Fruit fly (Drosophila melanogaster): ENCODE results near the gene CG10283.

CG10283 gene

dm6 chr2L:18484382-18485050 is at the start of gene CG10283:
Gene CG10283 (minus strand): TSS chr2L:18484513.
- TF ChIP-seq CG6276 (GFP tag; optimal IDR thresholded peaks at IDR 0.05) (no peak), CG16779 (tag; optimal IDR thresholded peaks at IDR 0.05) (no peak), CG31627 (GFP tag; optimal IDR thresholded peaks at IDR 0.05) (peak; percentile 16), dsx (GFP tag; optimal IDR thresholded peaks at IDR 0.05; ENCODE audit: poor library complexity, severe bottlenecking) (peak; percentile 53), Hr39 (GFP tag; optimal IDR thresholded peaks at IDR 0.05) (no peak), CG11294 (GFP tag; IDR thresholded peaks at IDR 0.05) (no peak), Lpt (GFP tag; optimal IDR thresholded peaks at IDR 0.05) (no peak), salr (GFP tag; optimal IDR thresholded peaks at IDR 0.05) (peak in 1 of 2 experiments; percentile 40), CG8119 (GFP tag; IDR thresholded peaks at IDR 0.05) (peak; percentile 55; the same call in 2 of the 3 replicates), CG6808 (GFP tag; optimal IDR thresholded peaks at IDR 0.05) (peak; percentile 100), Hr4 (GFP tag; optimal IDR thresholded peaks at IDR 0.05) (peak; percentile 4), spab (GFP tag; optimal IDR thresholded peaks at IDR 0.05) (no peak), fkh (GFP tag; optimal IDR thresholded peaks at IDR 0.05) (peak; percentile 15), Eip78C (GFP tag) (peak; percentile 68), Met (GFP tag; optimal IDR thresholded peaks at IDR 0.05) (no peak), net (GFP tag; optimal IDR thresholded peaks at IDR 0.05) (no peak), Blimp-1 (GFP tag; optimal IDR thresholded peaks at IDR 0.05) (no peak), CG3032 (tag; optimal IDR thresholded peaks at IDR 0.05) (peak; percentile 33), CG8632 (GFP tag; optimal IDR thresholded peaks at IDR 0.05) (no peak), Ets21C (GFP tag; optimal IDR thresholded peaks at IDR 0.05) (no peak), lz (GFP tag; optimal IDR thresholded peaks at IDR 0.05) (peak; percentile 15), CG3919 (GFP tag; optimal IDR thresholded peaks at IDR 0.05) (peak; percentile 34), CG32006 (GFP tag; optimal IDR thresholded peaks at IDR 0.05) (no peak), vri (GFP tag; optimal IDR thresholded peaks at IDR 0.05) (peak; percentile 43), acj6 (GFP tag; optimal IDR thresholded peaks at IDR 0.05) (no peak), OdsH (GFP tag; optimal IDR thresholded peaks at IDR 0.05) (no peak), fd59A (GFP tag; optimal IDR thresholded peaks at IDR 0.05) (no peak), Eip93F (GFP tag; optimal IDR thresholded peaks at IDR 0.05) (no peak), eg (GFP tag; IDR thresholded peaks at IDR 0.05) (peak; percentile 35; the same call in 2 of the 3 replicates), CG15336 (GFP tag; IDR thresholded peaks at IDR 0.05) (no peak), topi (GFP tag; optimal IDR thresholded peaks at IDR 0.05) (no peak), CG4318 (GFP tag; optimal IDR thresholded peaks at IDR 0.05) (no peak), CG34406 (GFP tag; optimal IDR thresholded peaks at IDR 0.05) (peak; percentile 46), CG10669 (GFP tag; optimal IDR thresholded peaks at IDR 0.05) (no peak), CG6854 (GFP tag; optimal IDR thresholded peaks at IDR 0.05) (peak; percentile 64), Smox (GFP tag; optimal IDR thresholded peaks at IDR 0.05) (peak; percentile 51), dac (GFP tag; optimal IDR thresholded peaks at IDR 0.05) (no peak), Sox14 (GFP tag; optimal IDR thresholded peaks at IDR 0.05) (peak; percentile 18), CG6163 (GFP tag; IDR thresholded peaks at IDR 0.05) (no peak), Hr38 (GFP tag; optimal IDR thresholded peaks at IDR 0.05) (no peak), Eip75B (GFP tag; optimal IDR thresholded peaks at IDR 0.05) (peak; percentile 8), Sox102F (GFP tag; optimal IDR thresholded peaks at IDR 0.05) (peak; percentile 30), Ets96B (tag; optimal IDR thresholded peaks at IDR 0.05) (peak; percentile 36), CG11762 (GFP tag; optimal IDR thresholded peaks at IDR 0.05; ENCODE audit: insufficient read depth) (no peak), Sox15 (GFP tag; optimal IDR thresholded peaks at IDR 0.05) (no peak), CG8319 (GFP tag; optimal IDR thresholded peaks at IDR 0.05) (no peak), CG10631 (GFP tag; optimal IDR thresholded peaks at IDR 0.05) (peak; percentile 23), achi (GFP tag; optimal IDR thresholded peaks at IDR 0.05) (no peak), cyc (GFP tag; optimal IDR thresholded peaks at IDR 0.05) (no peak), CG1621 (tag; optimal IDR thresholded peaks at IDR 0.05) (no peak), fd85E (GFP tag; optimal IDR thresholded peaks at IDR 0.05) (no peak)
